Worm (Caenorhabditis elegans): Measurements from ENCODE around the gene dmsr-6.

ce11 chrII:14501447-14501846 lies 46.0 kb downstream of the dmsr-6 start, which contains the start of gene K10H10.5:
- TF ChIP-seq ref-1 (GFP tag; conservative IDR thresholded peaks at IDR 0.05) (no peak), flt-1 (GFP tag; IDR thresholded peaks at IDR 0.05) (no peak), T22C8.4 (GFP tag; IDR thresholded peaks at IDR 0.05) (no peak), cog-1 (tag; optimal IDR thresholded peaks at IDR 0.05) (no peak)
